Fruit fly (Drosophila melanogaster): Measurements from ENCODE around the gene CG5953.
A peak's percentile ranks its signal among the peaks of the same experiment; 100 is the strongest.

Gene CG5953

DNA sequence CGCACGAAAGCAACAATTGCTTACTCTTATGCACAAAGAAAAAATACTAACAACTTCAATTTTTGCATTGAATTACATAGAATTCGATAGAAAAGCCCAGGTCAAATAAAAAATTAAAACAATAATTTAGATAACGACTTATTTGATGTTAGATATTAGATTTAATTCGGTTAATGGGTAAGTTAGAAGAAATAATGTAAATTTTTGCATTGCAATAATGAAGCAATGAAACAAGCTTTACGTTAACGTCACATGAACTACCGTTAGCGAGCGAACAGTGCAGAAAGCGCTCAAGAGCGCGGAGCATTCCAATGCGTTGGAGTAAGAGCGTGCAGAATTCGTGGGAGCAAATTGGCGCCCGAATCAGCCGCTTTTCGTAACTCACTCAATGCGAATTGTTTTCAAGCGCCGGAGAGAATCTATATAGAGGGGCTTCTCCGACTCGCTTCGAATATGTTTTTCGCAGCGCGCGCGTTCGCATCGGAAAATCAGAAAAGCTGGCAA is 11.9 kb upstream of the CG5953 start, which contains the start of gene mtgo (continued):
- TF ChIP-seq CG12659 (GFP tag; optimal IDR thresholded peaks at IDR 0.05), result no peak
- TF ChIP-seq CG8359 (GFP tag; optimal IDR thresholded peaks at IDR 0.05; ENCODE audit: borderline replicate concordance), result no peak
- TF ChIP-seq CG30403 (GFP tag; optimal IDR thresholded peaks at IDR 0.05), result peak; percentile 29
- TF ChIP-seq Elba2 (GFP tag; optimal IDR thresholded peaks at IDR 0.05), result no peak
- TF ChIP-seq CG11456 (GFP tag; IDR thresholded peaks at IDR 0.05), result no peak
- TF ChIP-seq tgo (GFP tag; IDR thresholded peaks at IDR 0.05), result peak; percentile 26; the same call in 1 of the 3 replicates
- TF ChIP-seq D19A (tag; optimal IDR thresholded peaks at IDR 0.05), result no peak
- TF ChIP-seq ac (GFP tag; optimal IDR thresholded peaks at IDR 0.05), result no peak
- TF ChIP-seq CG1792 (GFP tag; optimal IDR thresholded peaks at IDR 0.05), result no peak
- no peak for TF ChIP-seq mirr (GFP tag; optimal IDR thresholded peaks at IDR 0.05)
- TF ChIP-seq Ravus (GFP tag; IDR thresholded peaks at IDR 0.05), result no peak
- TF ChIP-seq vnd (GFP tag; IDR thresholded peaks at IDR 0.05; ENCODE audit: partially characterized antibody), result no peak
- 0 out of 2 replicates have a peak, but pooled peaks have one; percentile 39 for TF ChIP-seq seq (GFP tag; IDR thresholded peaks at IDR 0.05)
- TF ChIP-seq CG13123 (GFP tag; optimal IDR thresholded peaks at IDR 0.05), result no peak
- TF ChIP-seq Drgx (GFP tag; IDR thresholded peaks at IDR 0.05), result peak; percentile 85
- TF ChIP-seq ems (GFP tag; optimal IDR thresholded peaks at IDR 0.05), result no peak
- no peak for TF ChIP-seq jing (GFP tag; optimal IDR thresholded peaks at IDR 0.05)
- TF ChIP-seq abd-A (tag; optimal IDR thresholded peaks at IDR 0.05), result no peak
- TF ChIP-seq ro (GFP tag; IDR thresholded peaks at IDR 0.05), result no peak
- no peak for TF ChIP-seq NFAT (GFP tag; IDR thresholded peaks at IDR 0.05)
- no peak for TF ChIP-seq H15 (GFP tag; IDR thresholded peaks at IDR 0.05)
- TF ChIP-seq gcm (GFP tag; optimal IDR thresholded peaks at IDR 0.05), result no peak
- no peak for TF ChIP-seq CG1602 (GFP tag; optimal IDR thresholded peaks at IDR 0.05)
- TF ChIP-seq Usf (GFP tag; optimal IDR thresholded peaks at IDR 0.05), result no peak
- no peak for TF ChIP-seq tin (GFP tag; optimal IDR thresholded peaks at IDR 0.05)
- TF ChIP-seq CG9817 (tag; optimal IDR thresholded peaks at IDR 0.05), result no peak
- TF ChIP-seq CG7987 (GFP tag; optimal IDR thresholded peaks at IDR 0.05), result no peak
- TF ChIP-seq Aef1 (GFP tag; IDR thresholded peaks at IDR 0.05), result no peak
- peak; percentile 70 for TF ChIP-seq CG3281 (GFP tag; optimal IDR thresholded peaks at IDR 0.05)
- TF ChIP-seq CG8478 (optimal IDR thresholded peaks at IDR 0.05), result no peak
- no peak for TF ChIP-seq gt (GFP tag; IDR thresholded peaks at IDR 0.05)
- TF ChIP-seq bsh (GFP tag; optimal IDR thresholded peaks at IDR 0.05), result peak in 1 of 2 experiments; percentile 6
- TF ChIP-seq Bgb (GFP tag; IDR thresholded peaks at IDR 0.05; ENCODE audit: partially characterized antibody), result no peak
- TF ChIP-seq Adf1 (GFP tag; IDR thresholded peaks at IDR 0.05), result no peak
- TF ChIP-seq CG1024 (GFP tag; IDR thresholded peaks at IDR 0.05), result no peak
- no peak for TF ChIP-seq fu2 (GFP tag; optimal IDR thresholded peaks at IDR 0.05)
- TF ChIP-seq tap (tag; optimal IDR thresholded peaks at IDR 0.05), result peak; percentile 39
- TF ChIP-seq so (GFP tag; IDR thresholded peaks at IDR 0.05), result no peak
- TF ChIP-seq sisA (GFP tag; IDR thresholded peaks at IDR 0.05), result no peak
- no peak for TF ChIP-seq CG34376 (GFP tag; optimal IDR thresholded peaks at IDR 0.05)
- TF ChIP-seq CG18011 (GFP tag; optimal IDR thresholded peaks at IDR 0.05), result no peak
- peak; percentile 10 for TF ChIP-seq CG7839 (tag; optimal IDR thresholded peaks at IDR 0.05)
- TF ChIP-seq Mad (GFP tag; optimal IDR thresholded peaks at IDR 0.05), result no peak
- peak; percentile 17; the same call in 1 of the 2 replicates for TF ChIP-seq CG11085 (GFP tag; IDR thresholded peaks at IDR 0.05)
- no peak for TF ChIP-seq Ets97D (GFP tag; optimal IDR thresholded peaks at IDR 0.05)
- TF ChIP-seq kni (GFP tag; optimal IDR thresholded peaks at IDR 0.05), result no peak
- TF ChIP-seq Camta (GFP tag; optimal IDR thresholded peaks at IDR 0.05), result no peak
- no peak for TF ChIP-seq zfh2 (GFP tag; optimal IDR thresholded peaks at IDR 0.05)
- peak; percentile 18 for TF ChIP-seq Hmr (GFP tag; optimal IDR thresholded peaks at IDR 0.05)
- TF ChIP-seq CG11560 (tag; IDR thresholded peaks at IDR 0.05), result no peak
- no peak for TF ChIP-seq BEAF-32 (GFP tag; optimal IDR thresholded peaks at IDR 0.05)
- no peak for TF ChIP-seq CG17802 (tag; optimal IDR thresholded peaks at IDR 0.05)
